Worm (Caenorhabditis elegans) whole organism, dauer: ENCODE results near the gene C34B4.3.

Experiments
- unc-62 ChIP-seq: sonication (generic microtip); optimal IDR thresholded peaks from 2 replicates; lab custom pipeline; 2017; ENCODE audit warnings: missing biosample characterization, missing genetic modification reagents, missing genetic modification characterization

The C34B4.3 gene

ce11 chrV:13082442-13083126, 11.6 kb upstream of the C34B4.3 start, which contains the start of gene C34B4.2:
TSS of gene C34B4.2 (plus strand) at chrV:13083055.
- TF ChIP-seq unc-62 (GFP tag; lab: Kevin White, UChicago): no peak

- no peak for TF ChIP-seq unc-62 (GFP tag; lab: Kevin White, UChicago)
Observed at ce11 chrV:13081197-13081747, 10.3 kb upstream of the C34B4.3 start.

DNA sequence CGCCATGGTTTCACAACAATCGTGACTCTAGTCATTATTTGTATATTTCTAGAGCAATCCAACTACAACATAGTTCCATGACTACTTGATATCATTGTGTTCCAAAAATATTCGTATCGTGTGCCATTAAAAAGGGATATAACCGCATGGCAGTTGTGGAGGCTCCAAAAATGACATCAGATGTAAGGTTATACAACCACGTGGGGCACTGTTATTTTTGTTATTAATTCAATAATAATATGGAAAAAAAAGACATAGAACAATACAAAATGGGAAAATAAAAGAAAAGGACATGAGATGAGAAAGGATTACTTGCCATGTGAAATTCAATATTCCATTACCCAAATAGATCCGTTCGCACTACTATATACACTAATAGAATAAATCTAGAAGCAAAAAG, 4.5 kb upstream of the C34B4.3 start:
- no peak for TF ChIP-seq unc-62 (GFP tag; lab: Kevin White, UChicago)

DNA sequence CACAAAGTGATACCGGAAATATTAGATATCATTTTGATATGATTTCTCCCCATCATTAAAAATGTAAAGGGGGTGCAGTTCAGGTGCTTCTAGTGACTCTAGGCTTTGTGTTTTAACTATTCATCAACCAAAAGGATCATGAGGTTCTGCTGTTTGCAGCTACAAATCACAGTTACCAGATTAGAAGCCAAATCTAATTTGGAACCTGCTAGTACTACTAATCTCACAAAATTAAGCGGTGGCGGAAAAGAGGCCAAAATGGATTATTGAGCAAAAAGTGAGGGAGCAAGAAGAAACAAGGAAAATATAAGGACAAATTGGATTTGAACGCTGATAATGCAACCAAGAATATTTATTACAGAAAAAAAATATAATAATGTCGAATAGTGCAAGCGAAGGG, 3.2 kb upstream of the C34B4.3 start:
- TF ChIP-seq unc-62 (GFP tag; lab: Kevin White, UChicago): no peak

DNA sequence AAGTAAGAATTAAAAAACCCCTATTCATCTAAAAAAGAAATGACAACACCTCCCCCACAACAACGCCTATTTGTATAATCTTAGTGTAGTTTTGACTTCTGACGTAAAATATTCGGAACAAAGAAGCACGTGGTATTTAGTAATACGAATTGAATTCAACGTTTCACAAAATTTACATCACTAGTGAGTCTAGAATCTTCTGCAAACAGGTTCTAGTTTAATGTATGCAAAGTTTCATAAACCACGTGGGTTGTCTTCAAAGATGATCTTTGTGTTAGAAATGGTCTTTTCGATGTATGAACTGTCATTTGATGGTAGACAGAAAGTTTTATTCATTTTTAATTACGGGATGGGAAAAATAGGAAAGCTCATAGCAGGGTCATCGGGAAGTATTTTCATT, 2.2 kb upstream of the C34B4.3 start:
- no peak for TF ChIP-seq unc-62 (GFP tag; lab: Kevin White, UChicago)

- no peak for TF ChIP-seq unc-62 (GFP tag; lab: Kevin White, UChicago)
Observed at ce11 chrV:13070278-13070677, 674 bp downstream of the C34B4.3 start.

DNA sequence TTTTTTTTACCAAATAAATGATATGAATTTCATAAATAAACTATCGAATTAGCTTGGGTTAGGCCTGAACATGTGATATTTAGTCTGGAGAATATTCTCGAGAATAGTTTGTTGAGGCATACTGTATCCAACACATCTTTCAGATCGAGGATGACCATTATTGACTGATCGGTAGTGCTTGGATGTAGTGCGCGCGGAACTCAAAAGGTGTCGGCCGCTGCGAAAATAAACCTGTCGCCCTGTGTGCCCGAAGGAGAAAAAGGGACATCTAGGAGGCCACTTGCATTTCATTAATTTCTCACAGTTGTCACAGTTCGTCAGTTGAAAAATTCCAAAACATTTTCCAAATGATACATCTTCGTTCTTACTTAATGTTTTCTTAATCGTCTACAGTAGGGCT, 6.8 kb downstream of the C34B4.3 start:
- no peak for TF ChIP-seq unc-62 (GFP tag; lab: Kevin White, UChicago)

ce11 chrV:13063402-13063801, 7.5 kb downstream of the C34B4.3 start:
- TF ChIP-seq unc-62 (GFP tag; lab: Kevin White, UChicago): no peak

- no peak for TF ChIP-seq unc-62 (GFP tag; lab: Kevin White, UChicago)
Observed at ce11 chrV:13061836-13062235, 9.1 kb downstream of the C34B4.3 start, which contains the start of gene F42E8.1. TSS of gene F42E8.1 (plus strand) at chrV:13062136.

DNA sequence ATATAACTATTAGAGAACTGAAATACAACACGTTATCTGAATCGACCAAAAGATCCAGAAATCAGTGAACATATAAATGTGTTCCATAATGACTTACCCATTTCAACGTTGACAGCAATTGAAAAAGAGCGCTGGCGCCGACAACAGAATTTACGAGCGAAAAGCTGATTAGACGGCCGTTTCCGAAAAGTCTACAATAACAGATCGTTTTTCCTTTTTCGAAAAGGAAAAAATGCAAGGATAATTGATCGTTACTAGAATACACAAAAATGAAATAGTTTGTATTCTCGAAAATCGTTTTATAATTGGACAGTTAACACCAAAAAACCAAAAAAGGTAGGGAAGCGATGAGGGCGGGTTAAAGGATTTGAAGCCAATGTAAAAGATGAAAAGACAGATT, 17.3 kb downstream of the C34B4.3 start, which contains the start of gene srr-1:
Gene srr-1 (minus strand): TSS at position 101 of the 400 bp plus-strand sequence.
- no peak for TF ChIP-seq unc-62 (GFP tag; lab: Kevin White, UChicago)

ce11 chrV:13049149-13049610, 21.8 kb downstream of the C34B4.3 start, which contains the start of gene W07G4.8:
TSS of gene W07G4.8 (minus strand) at chrV:13049560.
- no peak for TF ChIP-seq unc-62 (GFP tag; lab: Kevin White, UChicago)

DNA sequence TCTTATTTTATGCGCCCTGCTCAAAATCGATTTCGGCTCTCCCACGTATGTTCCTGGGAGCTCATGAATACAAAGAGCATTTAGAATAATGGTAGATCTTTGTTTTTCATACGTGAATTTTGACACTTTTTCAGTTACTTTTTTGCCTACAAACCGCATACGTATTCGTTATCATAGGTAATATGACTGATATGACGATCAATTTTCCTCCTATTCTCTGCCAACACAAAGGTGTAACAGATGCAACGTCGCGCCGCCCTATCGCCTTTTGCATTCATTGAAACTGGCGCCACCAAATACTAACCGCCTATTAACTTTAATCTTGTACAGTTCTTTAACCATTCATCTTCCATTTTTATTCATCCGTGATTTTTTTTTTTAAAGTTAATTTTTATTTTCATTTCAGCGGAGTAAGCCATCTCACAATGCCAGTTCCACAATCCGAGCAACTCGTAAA, 23.4 kb downstream of the C34B4.3 start, which contains the start of gene W07G4.5:
Gene W07G4.5 (plus strand): TSS at position 407 of the 457 bp plus-strand sequence.
- TF ChIP-seq unc-62 (GFP tag; lab: Kevin White, UChicago): no peak

DNA sequence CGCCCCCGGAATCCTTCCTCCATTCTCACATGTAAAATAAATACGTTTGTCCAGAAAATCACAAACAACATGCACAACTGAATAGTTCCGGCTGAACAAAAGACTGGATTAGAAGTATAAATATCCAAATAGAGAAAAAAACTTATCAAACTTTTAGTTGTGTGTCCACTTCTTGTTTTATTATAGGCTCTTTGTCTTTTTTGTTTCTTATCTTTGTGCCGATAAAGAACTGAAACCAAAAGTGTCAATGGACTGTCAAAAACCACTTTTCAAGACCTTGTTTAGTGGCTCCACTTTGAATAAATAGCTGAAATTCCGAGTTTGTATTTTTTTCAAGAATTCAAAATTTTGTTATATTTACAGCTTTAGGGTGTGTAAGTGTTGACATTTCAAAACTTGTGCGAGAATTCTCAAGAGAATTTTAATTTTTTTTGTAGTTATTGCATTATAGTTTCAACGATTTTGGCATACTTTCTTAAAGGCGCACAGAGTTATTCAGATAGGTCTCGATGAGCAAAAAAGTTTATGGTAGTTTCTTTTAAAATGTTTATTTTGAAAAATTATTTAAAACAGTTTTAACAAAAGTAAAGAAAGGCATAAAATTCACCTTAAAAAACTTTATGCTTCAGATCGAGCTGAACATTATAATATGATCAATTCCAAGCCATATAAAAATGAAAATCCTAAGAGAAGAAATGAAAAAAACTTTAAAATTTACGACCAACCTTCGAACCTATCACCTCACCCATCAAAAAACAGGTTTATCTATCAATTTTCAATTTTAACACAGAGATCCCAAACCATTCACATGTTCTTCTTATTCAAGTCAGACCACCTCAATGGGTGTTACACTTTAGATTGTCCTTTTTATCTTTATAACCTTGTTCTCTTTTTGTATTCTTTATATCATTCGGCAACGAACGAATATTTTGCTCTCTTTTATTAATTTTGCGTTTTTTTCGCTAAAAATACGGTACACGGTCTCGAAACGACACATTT, 24.5 kb downstream of the C34B4.3 start:
- TF ChIP-seq unc-62 (GFP tag; lab: Kevin White, UChicago): no peak

DNA sequence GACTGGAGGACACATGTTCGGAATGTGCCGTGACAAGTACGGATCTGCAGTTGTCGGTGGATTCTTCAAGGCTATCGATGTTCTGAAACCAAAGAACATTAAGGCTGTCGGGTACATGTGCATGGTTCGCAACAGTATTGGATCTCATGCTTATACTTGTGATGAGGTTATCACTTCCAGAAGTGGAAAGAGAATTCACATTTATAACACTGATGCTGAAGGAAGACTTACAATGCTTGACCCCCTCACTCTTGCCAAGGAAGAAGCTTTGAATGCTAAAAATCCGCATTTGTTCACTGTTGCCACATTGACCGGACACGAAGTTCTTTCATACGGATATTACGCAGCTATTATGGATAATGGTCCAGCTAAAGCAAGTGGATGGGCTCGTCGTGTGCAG, 25.9 kb downstream of the C34B4.3 start:
- no peak for TF ChIP-seq unc-62 (GFP tag; lab: Kevin White, UChicago)

DNA sequence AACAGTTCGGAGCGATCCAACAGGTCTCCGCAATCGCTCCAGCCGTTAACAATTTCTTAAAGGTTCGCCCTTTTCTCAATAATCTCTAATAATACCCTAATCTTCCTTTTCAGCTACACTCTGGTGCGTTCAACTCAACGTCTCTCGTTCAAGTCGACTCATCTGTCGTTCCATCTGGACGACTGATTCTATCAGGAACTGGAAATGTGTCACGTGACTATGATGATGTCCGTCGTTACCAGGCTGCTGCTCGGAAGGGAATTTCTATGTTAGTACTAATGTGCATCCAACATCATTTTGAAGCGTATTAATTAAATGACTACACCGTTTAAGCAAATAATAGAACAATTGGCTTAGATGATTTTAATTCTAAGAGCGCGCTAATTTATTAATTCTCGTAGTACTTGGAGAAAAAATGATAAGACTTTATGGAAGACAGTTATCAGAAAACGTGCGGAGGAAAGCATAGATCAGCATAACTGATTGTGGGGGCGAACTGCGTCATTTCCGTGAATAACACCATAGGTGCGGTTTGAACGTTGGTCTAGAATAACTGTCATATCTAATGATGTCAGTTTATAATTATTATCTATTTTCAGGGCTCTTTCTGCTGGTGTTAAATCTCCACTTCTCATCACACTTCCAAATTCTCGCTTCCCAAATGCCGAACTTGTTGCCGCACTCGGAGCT, 27.0 kb downstream of the C34B4.3 start:
- no peak for TF ChIP-seq unc-62 (GFP tag; lab: Kevin White, UChicago)
